Fruit fly (Drosophila melanogaster) whole organism, embryonic: ENCODE results near the gene VhaM9.7-b.

Experiments
- CG3163 ChIP-seq: fragments of 200-800 bp; sonication (Bioruptor generic); optimal IDR thresholded peaks from 3 replicates; lab custom pipeline; 2016; ENCODE audit warnings: missing biosample characterization, missing genetic modification characterization
- CG6813 ChIP-seq: fragments of 200-800 bp; sonication (Bioruptor generic); optimal IDR thresholded peaks from 2 replicates; lab custom pipeline; 2017; ENCODE audit warnings: missing biosample characterization, missing genetic modification characterization, mild to moderate bottlenecking, moderate library complexity, missing genetic modification reagents
- CG7963 ChIP-seq: fragments of 200-800 bp; sonication (Bioruptor generic); IDR thresholded peaks from 3 replicates; pipeline ENCODE4 v1.3.6; 2022; ENCODE audit warnings: missing biosample characterization, missing genetic modification characterization; ENCODE audit not compliant: partially characterized antibody
- Dip3 ChIP-seq: fragments of 200-800 bp; sonication (Bioruptor generic); optimal IDR thresholded peaks from 3 replicates; lab custom pipeline; 2016; ENCODE audit warnings: missing biosample characterization, missing genetic modification characterization
- disco-r ChIP-seq: fragments of 200-800 bp; sonication (Bioruptor generic); optimal IDR thresholded peaks from 2 replicates; lab custom pipeline; 2016; ENCODE audit warnings: missing biosample characterization, missing genetic modification characterization
- exex ChIP-seq: fragments of 200-800 bp; sonication (Bioruptor generic); optimal IDR thresholded peaks from 4 replicates; lab custom pipeline; 2018; ENCODE audit warnings: missing biosample characterization, mild to moderate bottlenecking, missing genetic modification characterization, moderate library complexity
- eyg ChIP-seq: fragments of 200-800 bp; sonication (Bioruptor generic); optimal IDR thresholded peaks from 3 replicates; lab custom pipeline; 2016; ENCODE audit warnings: missing biosample characterization, missing genetic modification characterization
- unc-4 ChIP-seq: fragments of 200-800 bp; sonication (Bioruptor generic); IDR thresholded peaks from 2 replicates; pipeline ENCODE4 v1.3.6; 2022; ENCODE audit warnings: missing biosample characterization, missing genetic modification characterization; ENCODE audit not compliant: partially characterized antibody
- wdn ChIP-seq: fragments of 200-800 bp; sonication (Bioruptor generic); IDR thresholded peaks from 2 replicates; pipeline ENCODE4 v1.3.6; 2022; ENCODE audit warnings: missing biosample characterization, missing genetic modification characterization
- z ChIP-seq: fragments of 200-800 bp; sonication (Bioruptor generic); IDR thresholded peaks from 3 replicates; pipeline ENCODE4 v1.3.6; 2022; ENCODE audit warnings: missing biosample characterization, missing genetic modification characterization

DNA sequence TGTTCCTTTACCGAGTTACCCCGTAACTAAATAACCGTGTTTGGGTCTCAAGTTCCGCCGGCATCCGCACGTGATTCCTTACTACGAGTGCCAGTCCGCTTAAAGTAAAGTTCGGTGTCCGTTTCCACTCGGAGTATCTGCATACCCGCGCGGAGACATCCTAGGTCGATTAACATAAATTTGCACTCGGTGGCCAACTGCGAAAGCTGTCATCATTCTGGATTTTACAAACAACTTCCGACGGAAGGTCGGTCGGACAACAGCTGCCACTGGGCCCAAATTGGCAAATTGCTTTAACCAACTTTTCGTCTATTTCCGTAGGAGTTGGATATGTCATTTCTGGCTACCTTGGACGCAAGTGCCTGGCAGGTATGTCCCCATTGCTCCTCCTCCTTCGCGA is 46.9 kb downstream of the VhaM9.7-b start, which contains the start of gene TfAP-2:
- no peak for TF ChIP-seq CG7963 (GFP tag; lab: Robert Waterston, UW)
- no peak for TF ChIP-seq wdn (GFP tag; lab: Robert Waterston, UW)
- TF ChIP-seq eyg (GFP tag; lab: Kevin White, UChicago), result no peak
- TF ChIP-seq z (GFP tag; lab: Robert Waterston, UW), result no peak
- TF ChIP-seq CG6813 (GFP tag; lab: Kevin White, UChicago), result no peak
- TF ChIP-seq CG3163 (GFP tag; lab: Kevin White, UChicago), result no peak
- no peak for TF ChIP-seq Dip3 (GFP tag; lab: Kevin White, UChicago)
- no peak for TF ChIP-seq exex (tag; lab: Kevin White, UChicago)
- no peak for TF ChIP-seq disco-r (GFP tag; lab: Kevin White, UChicago)
- TF ChIP-seq unc-4 (GFP tag; lab: Robert Waterston, UW), result no peak
